Fruit fly (Drosophila melanogaster): ENCODE data around the gene daed.

DNA sequence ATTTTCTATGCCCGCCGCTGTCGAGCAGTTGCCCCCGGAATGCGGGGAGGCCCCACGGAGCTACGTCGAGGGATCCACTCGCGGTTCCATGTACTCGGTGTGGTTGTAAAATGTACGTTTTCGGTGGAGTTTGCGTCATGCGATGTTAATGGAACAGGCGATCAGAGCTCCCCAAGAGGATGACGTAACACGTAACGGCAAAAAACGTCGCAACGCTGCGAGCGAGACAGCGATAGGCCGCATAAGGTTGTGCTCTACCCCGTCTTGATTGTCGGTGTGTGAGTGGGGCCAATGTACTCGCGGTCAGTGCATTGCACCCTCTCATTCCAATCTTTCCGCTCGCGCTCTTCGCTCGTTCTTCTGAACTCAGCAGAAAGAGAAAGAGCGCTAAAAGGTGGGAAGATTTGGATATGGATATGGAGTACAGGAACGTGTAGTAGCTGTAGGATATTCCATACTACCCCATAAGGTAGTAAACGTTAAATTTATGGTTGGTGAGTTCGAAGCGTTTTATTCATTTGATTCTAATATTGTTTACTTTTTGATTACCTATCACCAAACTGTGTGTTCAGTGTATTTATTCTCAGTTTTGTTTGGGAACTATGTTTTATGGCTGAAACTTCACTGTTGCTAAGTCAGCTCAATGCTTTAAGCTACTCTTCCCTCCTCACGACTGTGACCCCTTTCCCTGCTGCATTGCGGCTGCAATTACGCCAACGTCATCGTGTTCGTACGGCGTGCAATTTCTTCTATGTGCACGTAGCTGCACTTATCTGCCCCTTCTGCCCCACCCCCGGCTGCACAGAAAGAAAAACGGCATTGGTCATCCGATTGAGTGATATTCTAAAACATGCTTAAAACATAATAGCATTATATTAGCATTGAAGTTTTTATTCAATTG, 15.7 kb downstream of the daed start:
- TF ChIP-seq pan (optimal IDR thresholded peaks at IDR 0.05): no peak
- TF ChIP-seq pan (GFP tag; optimal IDR thresholded peaks at IDR 0.05 in 1 of 2, IDR thresholded peaks at IDR 0.05 in 1 of 2): no peak
- TF ChIP-seq CG12942 (GFP tag; optimal IDR thresholded peaks at IDR 0.05): no peak
- TF ChIP-seq CG31388 (GFP tag; optimal IDR thresholded peaks at IDR 0.05): no peak
- TF ChIP-seq Hr51 (GFP tag; optimal IDR thresholded peaks at IDR 0.05): no peak
- no peak for TF ChIP-seq Sox102F (GFP tag; optimal IDR thresholded peaks at IDR 0.05)
- no peak for TF ChIP-seq CG9609 (GFP tag; optimal IDR thresholded peaks at IDR 0.05)
